Worm (Caenorhabditis elegans) whole organism, L4/young adult: Measurements from ENCODE around the gene srw-112.

Experiments used
- W03F9.2 ChIP-seq: fragments of 150-350 bp; optimal IDR thresholded peaks from 2 replicates; lab custom pipeline; 2014; ENCODE audit warnings: missing biosample characterization, missing genetic modification characterization
- him-1 ChIP-seq: sonication (generic microtip); optimal IDR thresholded peaks from 2 replicates; lab custom pipeline; 2016; ENCODE audit warnings: missing genotype, missing genetic modification reagents, missing genetic modification characterization, missing compliant biosample characterization

ce11 chrV:2962960-2963359, 42.9 kb downstream of the srw-112 start, which contains the start of gene srw-138:
- TF ChIP-seq W03F9.2 (tag; lab: Kevin White, UChicago): no peak
- no peak for TF ChIP-seq him-1 (tag; lab: Kevin White, UChicago)
